Worm (Caenorhabditis elegans): Measurements from ENCODE around the gene T07D3.2.
A peak's percentile ranks its signal among the peaks of the same experiment; 100 is the strongest.
"Not testable (repeated sequence)": the region's sequence is repeated elsewhere in the genome, so short reads cannot be mapped to it uniquely, and the experiment has no call there.

Gene T07D3.2

ce11 chrII:920326-920725 lies 18.6 kb downstream of the T07D3.2 start:
- TF ChIP-seq blmp-1 (tag; optimal IDR thresholded peaks at IDR 0.05; ENCODE audit: insufficient read depth) (no peak), R02D3.7 (tag; optimal IDR thresholded peaks at IDR 0.05) (no peak), ztf-11 (tag; optimal IDR thresholded peaks at IDR 0.05) (no peak), skn-1 (tag; optimal IDR thresholded peaks at IDR 0.05) (no peak), unc-39 (tag; optimal IDR thresholded peaks at IDR 0.05) (no peak), ceh-16 (tag; optimal IDR thresholded peaks at IDR 0.05) (no peak), nhr-129 (tag; optimal IDR thresholded peaks at IDR 0.05) (no peak), fos-1 (tag; optimal IDR thresholded peaks at IDR 0.05) (no peak), dmd-4 (tag; optimal IDR thresholded peaks at IDR 0.05) (no peak), mab-5 (tag; optimal IDR thresholded peaks at IDR 0.05) (no peak), nhr-10 (tag; optimal IDR thresholded peaks at IDR 0.05) (no peak), nhr-23 (tag; optimal IDR thresholded peaks at IDR 0.05) (no peak), lin-13 (GFP tag; optimal IDR thresholded peaks at IDR 0.05) (no peak), elt-3 (tag; optimal IDR thresholded peaks at IDR 0.05) (no peak), egl-27 (tag; optimal IDR thresholded peaks at IDR 0.05) (no peak)

- TF ChIP-seq fos-1 (tag; optimal IDR thresholded peaks at IDR 0.05) (peak; percentile 84), snpc-4 (tag; optimal IDR thresholded peaks at IDR 0.05) (no peak), alr-1 (tag; optimal IDR thresholded peaks at IDR 0.05) (no peak), sma-9 (GFP tag; optimal IDR thresholded peaks at IDR 0.05) (no peak), sma-9 (tag; optimal IDR thresholded peaks at IDR 0.05) (no peak), lin-39 (tag; optimal IDR thresholded peaks at IDR 0.05) (no peak), skn-1 (tag; optimal IDR thresholded peaks at IDR 0.05) (no peak)
Observed at ce11 chrII:922778-923177, 21.0 kb downstream of the T07D3.2 start.

ce11 chrII:923521-923920 lies 21.8 kb downstream of the T07D3.2 start, which contains the start of gene fbxc-28:
TSS of gene fbxc-28 (plus strand) at chrII:923821.
- TF ChIP-seq sem-4 (tag; optimal IDR thresholded peaks at IDR 0.05), result no peak
- no peak for TF ChIP-seq mbf-1 (tag; optimal IDR thresholded peaks at IDR 0.05)
- no peak for TF ChIP-seq ztf-4 (tag; optimal IDR thresholded peaks at IDR 0.05)
- no peak for TF ChIP-seq unc-55 (GFP tag; optimal IDR thresholded peaks at IDR 0.05)
- TF ChIP-seq nhr-23 (tag; optimal IDR thresholded peaks at IDR 0.05), result no peak
- TF ChIP-seq nhr-6 (tag; optimal IDR thresholded peaks at IDR 0.05), result no peak
- no peak for TF ChIP-seq sma-9 (GFP tag; optimal IDR thresholded peaks at IDR 0.05)
- TF ChIP-seq sma-9 (tag; optimal IDR thresholded peaks at IDR 0.05), result no peak
- no peak for TF ChIP-seq unc-62 (GFP tag; optimal IDR thresholded peaks at IDR 0.05)
- TF ChIP-seq nhr-77 (tag; optimal IDR thresholded peaks at IDR 0.05), result no peak

ce11 chrII:927331-927730 lies 25.6 kb downstream of the T07D3.2 start, which contains the start of gene R07C3.13:
TSS of gene R07C3.13 (minus strand) at chrII:927431.
- TF ChIP-seq ztf-11 (tag; optimal IDR thresholded peaks at IDR 0.05) (no peak), F13H6.1 (tag; optimal IDR thresholded peaks at IDR 0.05) (no peak), ztf-4 (tag; optimal IDR thresholded peaks at IDR 0.05) (no peak), gmeb-1 (tag; optimal IDR thresholded peaks at IDR 0.05) (no peak), elt-1 (tag; optimal IDR thresholded peaks at IDR 0.05) (no peak), ceh-16 (tag; optimal IDR thresholded peaks at IDR 0.05) (no peak), nhr-12 (tag; optimal IDR thresholded peaks at IDR 0.05) (no peak), peb-1 (tag; optimal IDR thresholded peaks at IDR 0.05) (no peak), Y55F3AM.14 (GFP tag; optimal IDR thresholded peaks at IDR 0.05) (no peak), unc-62 (GFP tag; optimal IDR thresholded peaks at IDR 0.05) (no peak), ztf-1 (GFP tag; conservative IDR thresholded peaks at IDR 0.05) (no peak), nhr-21 (tag; optimal IDR thresholded peaks at IDR 0.05) (no peak), nhr-10 (tag; optimal IDR thresholded peaks at IDR 0.05) (no peak), unc-39 (tag; optimal IDR thresholded peaks at IDR 0.05) (no peak), elt-3 (tag; optimal IDR thresholded peaks at IDR 0.05) (no peak), mab-5 (tag; optimal IDR thresholded peaks at IDR 0.05) (no peak), nhr-129 (tag; optimal IDR thresholded peaks at IDR 0.05) (no peak), mbf-1 (tag; optimal IDR thresholded peaks at IDR 0.05) (no peak), alr-1 (tag; optimal IDR thresholded peaks at IDR 0.05) (no peak)

DNA sequence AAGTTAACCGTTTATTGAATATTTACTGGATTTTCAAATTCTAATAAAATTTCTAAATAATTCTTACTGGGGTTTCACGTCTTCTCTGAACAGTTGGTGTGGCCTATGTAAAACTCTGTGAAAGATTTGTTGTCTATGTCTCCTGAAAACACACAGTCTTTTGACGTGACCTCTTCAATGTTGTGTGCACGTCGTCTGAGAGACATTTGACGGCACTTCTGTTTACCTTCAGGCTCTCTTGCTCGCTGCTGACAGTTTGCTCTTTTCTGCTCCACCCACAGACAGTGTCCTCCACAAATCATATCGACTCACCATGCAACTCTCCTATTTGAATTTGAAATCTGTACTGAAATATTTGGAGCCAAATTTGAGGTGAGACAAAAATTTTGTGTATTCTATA lies 29.1 kb downstream of the T07D3.2 start, which contains the start of gene fbxc-34:
Gene fbxc-34, plus strand, starts transcription at position 301 of the 400 bp plus-strand sequence.
- TF ChIP-seq F13H6.1, skn-1, nhr-129 (tag; optimal IDR thresholded peaks at IDR 0.05): not testable (repeated sequence)

Data from whole organism, L2 larva.